Worm (Caenorhabditis elegans) whole organism, L4/young adult: ENCODE data around the gene sdz-36.

Experiments
- dao-5 ChIP-seq: sonication (generic microtip); optimal IDR thresholded peaks from 2 replicates; lab custom pipeline; 2016; ENCODE audit warnings: missing genotype, missing genetic modification characterization, moderate library complexity, missing compliant biosample characterization
- him-1 ChIP-seq: sonication (generic microtip); optimal IDR thresholded peaks from 2 replicates; lab custom pipeline; 2016; ENCODE audit warnings: missing genotype, missing genetic modification reagents, missing genetic modification characterization, missing compliant biosample characterization

DNA sequence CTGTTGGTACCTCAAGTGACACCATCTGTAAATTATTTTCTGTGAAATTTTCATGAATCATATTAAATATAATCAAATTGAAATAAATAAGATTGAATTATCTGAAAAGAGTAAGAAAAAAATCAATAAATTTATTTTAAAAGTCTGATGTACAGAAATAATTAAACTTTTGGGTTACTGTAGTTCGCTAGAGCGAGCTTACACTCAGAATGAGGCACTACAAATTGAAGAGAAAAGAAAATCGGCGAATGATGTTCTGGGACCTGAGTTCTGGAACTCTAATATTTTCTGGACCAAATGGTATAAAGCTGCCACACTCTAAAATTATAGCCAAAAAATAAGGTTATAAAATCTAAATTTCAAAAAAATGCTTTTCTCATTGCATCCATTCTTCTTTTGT is 43.2 kb downstream of the sdz-36 start:
- no peak for TF ChIP-seq him-1 (tag; lab: Kevin White, UChicago)
- TF ChIP-seq dao-5 (tag; lab: Kevin White, UChicago) = no peak
